Worm (Caenorhabditis elegans) whole organism, young adult: Measurements from ENCODE around the gene rskd-1.

ENCODE experiments used
- D2030.7 ChIP-seq: fragments of 200-800 bp; sonication (Bioruptor generic); IDR thresholded peaks from 2 replicates; pipeline ENCODE4 v1.3.6; 2022; ENCODE audit warnings: missing genetic modification reagents, missing genetic modification characterization, missing compliant biosample characterization
- F22D6.2 ChIP-seq: sonication (generic microtip); optimal IDR thresholded peaks from 2 replicates; lab custom pipeline; 2016; ENCODE audit warnings: mild to moderate bottlenecking, missing genetic modification characterization, missing compliant biosample characterization
- F49E8.2 ChIP-seq: sonication (generic microtip); optimal IDR thresholded peaks from 3 replicates; lab custom pipeline; 2017; ENCODE audit warnings: missing genetic modification characterization, mild to moderate bottlenecking, missing compliant biosample characterization, antibody characterized with exemption, moderate library complexity; ENCODE audit not compliant: insufficient read depth
- F52B5.7 ChIP-seq: sonication (generic microtip); optimal IDR thresholded peaks from 2 replicates; lab custom pipeline; 2016; ENCODE audit warnings: mild to moderate bottlenecking, missing genetic modification characterization, missing compliant biosample characterization
- ama-1 ChIP-seq, 3 experiments: fragments of 150-350 bp in 1 of 3; sonication (generic microtip) in 2 of 3; optimal IDR thresholded peaks; 2 replicates each; lab custom pipeline; 2014 to 2018; ENCODE audit warnings: missing biosample characterization in 2 of 3, missing genetic modification characterization in 2 of 3, missing genetic modification reagents in 2 of 3
- aptf-2 ChIP-seq: fragments of 200-800 bp; sonication (Bioruptor generic); conservative IDR thresholded peaks from 2 replicates; pipeline ENCODE4 v1.3.6; 2022; ENCODE audit warnings: missing genetic modification reagents, missing genetic modification characterization, missing compliant biosample characterization
- attf-6 ChIP-seq: fragments of 200-800 bp; sonication (Bioruptor generic); IDR thresholded peaks from 2 replicates; pipeline ENCODE4 v1.3.6; 2022; ENCODE audit warnings: missing genetic modification reagents, missing genetic modification characterization, missing compliant biosample characterization
- ceh-91 ChIP-seq: fragments of 200-800 bp; sonication (Bioruptor generic); IDR thresholded peaks from 2 replicates; pipeline ENCODE4 v1.3.6; 2022; ENCODE audit warnings: missing genetic modification reagents, missing genetic modification characterization, missing compliant biosample characterization
- dpl-1 ChIP-seq: fragments of 150-350 bp; optimal IDR thresholded peaks from 2 replicates; lab custom pipeline; 2014; ENCODE audit warnings: missing biosample characterization, missing genetic modification reagents, missing genetic modification characterization
- egl-44 ChIP-seq: fragments of 200-800 bp; sonication (Bioruptor generic); IDR thresholded peaks from 2 replicates; pipeline ENCODE4 v1.3.6; 2022; ENCODE audit warnings: missing genetic modification reagents, missing genetic modification characterization, missing compliant biosample characterization
- him-1 ChIP-seq: sonication (generic microtip); optimal IDR thresholded peaks from 2 replicates; lab custom pipeline; 2016; ENCODE audit warnings: missing genotype, missing genetic modification reagents, missing genetic modification characterization, missing compliant biosample characterization
- lin-35 ChIP-seq, 3 experiments: fragments of 150-350 bp in 2 of 3; sonication (generic microtip) in 1 of 3; optimal IDR thresholded peaks; 2 replicates each; lab custom pipeline; 2014 to 2018; ENCODE audit warnings: missing biosample characterization in 3 of 3, missing genetic modification characterization in 3 of 3, missing genetic modification reagents in 3 of 3

- no peak for TF ChIP-seq attf-6 (GFP tag; lab: Robert Waterston, UW)
- TF ChIP-seq him-1 (tag; lab: Kevin White, UChicago): no peak
- TF ChIP-seq dpl-1 (GFP tag; lab: Kevin White, UChicago): no peak
- TF ChIP-seq aptf-2: no peak
- no peak for TF ChIP-seq F52B5.7 (tag; lab: Kevin White, UChicago)
- TF ChIP-seq ceh-91 (GFP tag; lab: Robert Waterston, UW): no peak
- no peak for TF ChIP-seq F49E8.2 (tag; lab: Kevin White, UChicago)
- no peak for TF ChIP-seq lin-35 (GFP tag; optimal IDR thresholded peaks at IDR 0.05; lab: Kevin White, UChicago)
- no peak for TF ChIP-seq D2030.7 (GFP tag; lab: Robert Waterston, UW)
- no peak for TF ChIP-seq egl-44
- no peak for TF ChIP-seq ama-1 (optimal IDR thresholded peaks at IDR 0.05; lab: Kevin White, UChicago)
- TF ChIP-seq ama-1 (GFP tag; optimal IDR thresholded peaks at IDR 0.05; lab: Kevin White, UChicago): no peak
- TF ChIP-seq F22D6.2 (tag; lab: Kevin White, UChicago): no peak
These were observed 27.0 kb downstream of the rskd-1 start, which contains the start of gene tbb-6 for ce11 chrV:12261377-12261776.
